Worm (Caenorhabditis elegans) whole organism, L4 larva: ENCODE data around the gene srj-10.

ENCODE experiments used
- Y5F2A.4 ChIP-seq: fragments of 200-800 bp; sonication (Bioruptor generic); optimal IDR thresholded peaks from 2 replicates; lab custom pipeline; 2018; ENCODE audit warnings: mild to moderate bottlenecking, missing genetic modification characterization, missing compliant biosample characterization
- Y75B8A.6 ChIP-seq: fragments of 200-800 bp; sonication (Bioruptor generic); IDR thresholded peaks from 2 replicates; pipeline ENCODE4 v1.3.6; 2022; ENCODE audit warnings: missing genetic modification reagents, missing genetic modification characterization, missing compliant biosample characterization
- aly-2 ChIP-seq: sonication (generic microtip); optimal IDR thresholded peaks from 2 replicates; lab custom pipeline; 2018; ENCODE audit warnings: missing biosample characterization, missing genetic modification characterization
- ceh-82 ChIP-seq: sonication (generic microtip); optimal IDR thresholded peaks from 2 replicates; lab custom pipeline; 2017; ENCODE audit warnings: missing biosample characterization, missing genetic modification characterization
- fkh-10 ChIP-seq: fragments of 150-350 bp; optimal IDR thresholded peaks from 2 replicates; lab custom pipeline; 2014; ENCODE audit warnings: missing biosample characterization, missing genetic modification reagents, missing genetic modification characterization
- gei-8 ChIP-seq: fragments of 200-800 bp; sonication (Bioruptor generic); optimal IDR thresholded peaks from 2 replicates; lab custom pipeline; 2018; ENCODE audit warnings: mild to moderate bottlenecking, missing genetic modification characterization, missing compliant biosample characterization
- lin-13 ChIP-seq: fragments of 150-350 bp; optimal IDR thresholded peaks from 2 replicates; lab custom pipeline; 2014; ENCODE audit warnings: missing biosample characterization, missing genetic modification reagents, missing genetic modification characterization
- lin-15B ChIP-seq: fragments of 150-350 bp; sonication (generic microtip); optimal IDR thresholded peaks from 3 replicates; lab custom pipeline; 2014; ENCODE audit warnings: missing biosample characterization, missing genetic modification characterization
- nhr-41 ChIP-seq: fragments of 200-800 bp; sonication (Bioruptor generic); IDR thresholded peaks from 2 replicates; pipeline ENCODE4 v1.3.6; 2022; ENCODE audit warnings: missing genetic modification reagents, missing genetic modification characterization, missing compliant biosample characterization
- zag-1 ChIP-seq: fragments of 150-350 bp; optimal IDR thresholded peaks from 2 replicates; lab custom pipeline; 2014; ENCODE audit warnings: missing biosample characterization, missing genetic modification characterization
- ztf-11 ChIP-seq: fragments of 150-350 bp; optimal IDR thresholded peaks from 2 replicates; lab custom pipeline; 2014; ENCODE audit warnings: missing biosample characterization, missing genetic modification characterization

DNA sequence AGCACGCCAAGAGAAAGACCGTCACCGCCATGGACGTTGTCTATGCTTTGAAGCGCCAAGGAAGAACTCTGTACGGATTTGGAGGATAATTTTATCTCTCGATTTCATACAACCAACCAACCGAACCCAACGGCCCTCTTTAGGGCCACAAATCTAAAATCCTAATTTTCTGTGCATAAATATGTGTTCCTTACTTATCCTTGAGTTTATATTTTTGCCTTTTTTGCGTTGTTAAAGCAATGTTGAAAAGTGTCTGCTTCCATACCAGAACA, 31.1 kb downstream of the srj-10 start:
- TF ChIP-seq ceh-82 (tag; lab: Kevin White, UChicago) (no peak), lin-13 (GFP tag; lab: Kevin White, UChicago) (no peak), ztf-11 (no peak), aly-2 (no peak), nhr-41 (GFP tag; lab: Robert Waterston, UW) (no peak), Y5F2A.4 (GFP tag; lab: Kevin White, UChicago) (no peak), Y75B8A.6 (no peak), lin-15B (no peak), zag-1 (tag; lab: Kevin White, UChicago) (no peak), fkh-10 (no peak), gei-8 (GFP tag; lab: Kevin White, UChicago) (no peak)
